Worm (Caenorhabditis elegans) whole organism, L2 larva: Measurements from ENCODE around the gene ubc-23.

Experiments used
- R02D3.7 ChIP-seq: fragments of 150-350 bp; optimal IDR thresholded peaks from 2 replicates; lab custom pipeline; 2014; ENCODE audit warnings: missing biosample characterization, missing genetic modification characterization
- ama-1 ChIP-seq: fragments of 150-350 bp; optimal IDR thresholded peaks from 2 replicates; lab custom pipeline; 2018; ENCODE audit warnings: inconsistent platforms
- crh-2 ChIP-seq: sonication (generic microtip); optimal IDR thresholded peaks from 2 replicates; lab custom pipeline; 2017; ENCODE audit warnings: missing biosample characterization, missing genetic modification characterization
- fos-1 ChIP-seq: fragments of 150-350 bp; optimal IDR thresholded peaks from 2 replicates; lab custom pipeline; 2014; ENCODE audit warnings: missing biosample characterization, missing genetic modification characterization
- lin-13 ChIP-seq: fragments of 150-350 bp; optimal IDR thresholded peaks from 2 replicates; lab custom pipeline; 2014; ENCODE audit warnings: missing biosample characterization, missing genetic modification reagents, missing genetic modification characterization
- mbf-1 ChIP-seq: sonication (generic microtip); optimal IDR thresholded peaks from 2 replicates; lab custom pipeline; 2017; ENCODE audit warnings: missing biosample characterization, missing genetic modification characterization
- nhr-11 ChIP-seq: fragments of 150-350 bp; optimal IDR thresholded peaks from 2 replicates; lab custom pipeline; 2014; ENCODE audit warnings: missing biosample characterization, missing genetic modification characterization
- nhr-237 ChIP-seq: fragments of 150-350 bp; optimal IDR thresholded peaks from 2 replicates; lab custom pipeline; 2014; ENCODE audit warnings: missing biosample characterization, missing genetic modification characterization
- skn-1 ChIP-seq: sonication (generic microtip); optimal IDR thresholded peaks from 2 replicates; lab custom pipeline; 2017; ENCODE audit warnings: missing biosample characterization, missing genetic modification characterization
- unc-39 ChIP-seq: fragments of 150-350 bp; optimal IDR thresholded peaks from 2 replicates; lab custom pipeline; 2014; ENCODE audit warnings: missing biosample characterization, missing genetic modification characterization
- unc-62 ChIP-seq: fragments of 150-350 bp; optimal IDR thresholded peaks from 2 replicates; lab custom pipeline; 2014; ENCODE audit warnings: missing biosample characterization, missing genetic modification reagents, missing genetic modification characterization
- zag-1 ChIP-seq: fragments of 150-350 bp; optimal IDR thresholded peaks from 2 replicates; lab custom pipeline; 2014; ENCODE audit warnings: missing biosample characterization, missing genetic modification characterization

- no peak for TF ChIP-seq unc-62 (GFP tag; lab: Kevin White, UChicago)
- no peak for TF ChIP-seq R02D3.7 (tag; lab: Kevin White, UChicago)
- no peak for TF ChIP-seq unc-39 (tag; lab: Kevin White, UChicago)
- TF ChIP-seq crh-2 (tag; lab: Kevin White, UChicago), result no peak
- TF ChIP-seq fos-1 (tag; lab: Kevin White, UChicago), result no peak
- TF ChIP-seq nhr-237 (tag; lab: Kevin White, UChicago), result no peak
- peak; percentile 48 for TF ChIP-seq zag-1
- TF ChIP-seq mbf-1 (tag; lab: Kevin White, UChicago), result no peak
- TF ChIP-seq nhr-11 (tag; lab: Kevin White, UChicago), result no peak
- TF ChIP-seq lin-13 (GFP tag; lab: Kevin White, UChicago), result peak; percentile 43
- TF ChIP-seq ama-1, result no peak
- no peak for TF ChIP-seq skn-1
These were observed 37.9 kb upstream of the ubc-23 start, which contains the start of gene R04E5.8 for ce11 chrX:8806070-8806799.
